Worm (Caenorhabditis elegans) whole organism, young adult: ENCODE measurements around the gene ZC13.2.

Experiments used
- F55B11.4 ChIP-seq: sonication (generic microtip); optimal IDR thresholded peaks from 2 replicates; lab custom pipeline; 2016; ENCODE audit warnings: missing compliant biosample characterization, missing genetic modification characterization, borderline replicate concordance; ENCODE audit not compliant: insufficient read depth
- T26A5.8 ChIP-seq: sonication (generic microtip); optimal IDR thresholded peaks from 2 replicates; lab custom pipeline; 2016; ENCODE audit warnings: missing genetic modification characterization, missing compliant biosample characterization
- aptf-2 ChIP-seq: fragments of 200-800 bp; sonication (Bioruptor generic); conservative IDR thresholded peaks from 2 replicates; pipeline ENCODE4 v1.3.6; 2022; ENCODE audit warnings: missing genetic modification reagents, missing genetic modification characterization, missing compliant biosample characterization
- dox-1 ChIP-seq: fragments of 200-800 bp; sonication (Bioruptor generic); IDR thresholded peaks from 2 replicates; pipeline ENCODE4 v1.3.6; 2022; ENCODE audit warnings: missing genetic modification reagents, missing genetic modification characterization, missing compliant biosample characterization
- dpff-1 ChIP-seq: sonication (generic microtip); optimal IDR thresholded peaks from 2 replicates; lab custom pipeline; 2017; ENCODE audit warnings: mild to moderate bottlenecking, missing genetic modification characterization, missing compliant biosample characterization
- egl-18 ChIP-seq: fragments of 200-800 bp; sonication (Bioruptor generic); IDR thresholded peaks from 2 replicates; pipeline ENCODE4 v1.3.6; 2022; ENCODE audit warnings: missing genetic modification reagents, missing genetic modification characterization, missing compliant biosample characterization
- egrh-3 ChIP-seq: fragments of 200-800 bp; sonication (Bioruptor generic); IDR thresholded peaks from 2 replicates; pipeline ENCODE4 v1.3.6; 2022; ENCODE audit warnings: missing genetic modification reagents, missing genetic modification characterization, missing compliant biosample characterization
- unc-62 ChIP-seq: fragments of 150-350 bp; optimal IDR thresholded peaks from 2 replicates; lab custom pipeline; 2014; ENCODE audit warnings: missing biosample characterization, missing genetic modification reagents, missing genetic modification characterization
- xnd-1 ChIP-seq: sonication (generic microtip); optimal IDR thresholded peaks from 2 replicates; lab custom pipeline; 2016; ENCODE audit warnings: missing genotype, missing genetic modification reagents, missing genetic modification characterization, missing compliant biosample characterization

DNA sequence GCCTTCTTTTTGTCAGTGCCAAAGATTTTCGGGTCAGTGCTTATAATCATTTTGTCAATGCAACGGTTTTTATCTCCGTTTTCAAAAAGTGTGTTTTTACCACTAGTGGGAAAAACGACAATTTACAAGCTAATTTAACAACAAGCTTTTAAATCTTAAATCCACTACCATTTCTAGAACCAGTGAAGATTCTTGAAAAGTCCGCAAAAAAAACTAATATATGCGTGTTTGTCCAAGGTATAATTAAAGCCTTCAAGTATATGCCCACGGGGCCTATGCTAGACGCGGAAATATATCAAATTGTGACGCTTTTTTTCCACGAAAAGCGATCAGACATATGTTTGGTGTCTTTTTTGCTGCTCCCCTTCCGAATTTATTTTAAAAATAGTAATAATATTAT, 32.1 kb downstream of the ZC13.2 start:
- TF ChIP-seq egl-18 (GFP tag; lab: Robert Waterston, UW): no peak
- TF ChIP-seq T26A5.8: no peak
- no peak for TF ChIP-seq egrh-3 (GFP tag; lab: Robert Waterston, UW)
- no peak for TF ChIP-seq F55B11.4 (tag; lab: Kevin White, UChicago)
- no peak for TF ChIP-seq unc-62 (GFP tag; lab: Kevin White, UChicago)
- no peak for TF ChIP-seq xnd-1 (tag; lab: Kevin White, UChicago)
- TF ChIP-seq aptf-2 (GFP tag; lab: Robert Waterston, UW): no peak
- TF ChIP-seq dox-1: no peak
- TF ChIP-seq dpff-1 (tag; lab: Kevin White, UChicago): no peak
